Worm (Caenorhabditis elegans) whole organism, L2 larva: Measurements from ENCODE around the gene ins-10.

Experiments
- alr-1 ChIP-seq: fragments of 150-350 bp; optimal IDR thresholded peaks from 2 replicates; lab custom pipeline; 2014; ENCODE audit warnings: missing biosample characterization, missing genetic modification characterization
- dmd-4 ChIP-seq: sonication (generic microtip); optimal IDR thresholded peaks from 2 replicates; lab custom pipeline; 2017; ENCODE audit warnings: missing biosample characterization, missing genetic modification characterization
- elt-3 ChIP-seq: sonication (generic microtip); optimal IDR thresholded peaks from 2 replicates; lab custom pipeline; 2017; ENCODE audit warnings: missing biosample characterization, missing genetic modification characterization
- lsy-2 ChIP-seq, 2 experiments: fragments of 150-350 bp in 1 of 2; sonication (generic microtip) in 1 of 2; optimal IDR thresholded peaks; 2 replicates each; lab custom pipeline; 2014 to 2017; ENCODE audit warnings: missing biosample characterization in 2 of 2, missing genetic modification characterization in 2 of 2
- mab-5 ChIP-seq: fragments of 150-350 bp; optimal IDR thresholded peaks from 2 replicates; lab custom pipeline; 2014; ENCODE audit warnings: missing biosample characterization, missing genetic modification characterization
- sma-9 ChIP-seq, 2 experiments: fragments of 150-350 bp in 1 of 2; sonication (generic microtip) in 1 of 2; optimal IDR thresholded peaks; 2 replicates each; lab custom pipeline; 2014 to 2016; ENCODE audit warnings: missing genetic modification characterization in 2 of 2, mild to moderate bottlenecking in 1 of 2, missing biosample characterization in 1 of 2, missing compliant biosample characterization in 1 of 2, missing genetic modification reagents in 1 of 2, moderate library complexity in 1 of 2
- unc-62 ChIP-seq: fragments of 150-350 bp; optimal IDR thresholded peaks from 2 replicates; lab custom pipeline; 2014; ENCODE audit warnings: missing biosample characterization, missing genetic modification reagents, missing genetic modification characterization

ce11 chrV:14064422-14064821 lies 30.7 kb downstream of the ins-10 start, which contains the start of gene D1086.21:
- no peak for TF ChIP-seq elt-3 (tag; lab: Kevin White, UChicago)
- TF ChIP-seq dmd-4 (tag; lab: Kevin White, UChicago), result no peak
- TF ChIP-seq unc-62 (GFP tag; lab: Kevin White, UChicago), result no peak
- TF ChIP-seq alr-1 (tag; lab: Kevin White, UChicago), result no peak
- TF ChIP-seq sma-9 (GFP tag; optimal IDR thresholded peaks at IDR 0.05; lab: Kevin White, UChicago), result no peak
- TF ChIP-seq sma-9 (tag; optimal IDR thresholded peaks at IDR 0.05; lab: Kevin White, UChicago), result no peak
- TF ChIP-seq lsy-2 (tag; optimal IDR thresholded peaks at IDR 0.05; lab: Kevin White, UChicago), result no peak
- TF ChIP-seq mab-5 (tag; lab: Kevin White, UChicago), result no peak
